Worm (Caenorhabditis elegans): ENCODE measurements around the gene bca-1.

Gene bca-1

DNA sequence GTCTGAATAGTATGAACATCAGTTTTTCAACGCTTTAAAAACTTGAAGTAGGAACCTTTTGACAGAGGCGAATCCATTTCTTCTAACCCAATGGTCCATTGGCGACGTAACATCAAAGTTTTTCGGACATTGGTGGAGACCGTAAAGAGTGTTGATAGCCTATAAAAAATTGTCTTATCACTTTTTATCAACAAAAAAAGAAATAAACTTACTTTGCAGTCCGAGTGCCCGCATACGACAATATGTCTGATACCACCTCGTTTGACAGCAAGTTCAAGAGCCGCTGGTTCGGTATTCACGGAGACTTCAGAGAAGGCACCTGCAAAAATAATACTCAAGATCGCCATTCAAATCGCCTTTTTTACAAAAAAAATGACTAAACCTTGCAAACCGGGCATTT lies 1.2 kb downstream of the bca-1 start:
- no peak for TF ChIP-seq cog-1 (tag; optimal IDR thresholded peaks at IDR 0.05)
- TF ChIP-seq ref-1 (GFP tag; conservative IDR thresholded peaks at IDR 0.05), result no peak
- TF ChIP-seq tab-1 (GFP tag; IDR thresholded peaks at IDR 0.05), result no peak
- TF ChIP-seq flt-1 (GFP tag; IDR thresholded peaks at IDR 0.05), result no peak
- TF ChIP-seq T22C8.4 (GFP tag; IDR thresholded peaks at IDR 0.05), result no peak
- TF ChIP-seq med-1 (GFP tag; optimal IDR thresholded peaks at IDR 0.05; ENCODE audit: insufficient read depth), result no peak
- TF ChIP-seq ztf-29 (GFP tag; IDR thresholded peaks at IDR 0.05), result no peak
- no peak for TF ChIP-seq klf-2 (GFP tag; conservative IDR thresholded peaks at IDR 0.05)
- no peak for TF ChIP-seq ztf-23 (GFP tag; IDR thresholded peaks at IDR 0.05)

DNA sequence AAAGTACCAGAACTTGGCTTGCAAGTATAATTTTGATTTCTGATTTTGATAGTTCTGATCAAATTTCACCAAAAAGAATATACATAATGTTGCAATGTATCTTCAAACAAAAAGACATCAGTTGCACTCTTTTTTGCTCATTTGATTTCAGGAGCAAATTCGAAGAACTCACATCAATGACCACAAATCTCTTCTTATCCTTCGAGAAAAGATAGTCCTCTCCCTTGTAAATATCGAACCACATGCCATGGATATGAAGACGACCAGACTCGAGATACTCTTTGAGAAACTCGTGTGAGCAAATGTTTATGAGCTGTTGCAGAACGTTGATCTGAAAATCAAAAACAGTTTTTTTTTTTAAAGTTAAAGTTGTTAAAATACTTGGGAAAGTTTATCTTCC lies 1.7 kb downstream of the bca-1 start:
- TF ChIP-seq tab-1 (GFP tag; IDR thresholded peaks at IDR 0.05), result no peak
- TF ChIP-seq ztf-23 (GFP tag; IDR thresholded peaks at IDR 0.05), result no peak
- no peak for TF ChIP-seq ref-1 (GFP tag; conservative IDR thresholded peaks at IDR 0.05)
- no peak for TF ChIP-seq cog-1 (tag; optimal IDR thresholded peaks at IDR 0.05)

DNA sequence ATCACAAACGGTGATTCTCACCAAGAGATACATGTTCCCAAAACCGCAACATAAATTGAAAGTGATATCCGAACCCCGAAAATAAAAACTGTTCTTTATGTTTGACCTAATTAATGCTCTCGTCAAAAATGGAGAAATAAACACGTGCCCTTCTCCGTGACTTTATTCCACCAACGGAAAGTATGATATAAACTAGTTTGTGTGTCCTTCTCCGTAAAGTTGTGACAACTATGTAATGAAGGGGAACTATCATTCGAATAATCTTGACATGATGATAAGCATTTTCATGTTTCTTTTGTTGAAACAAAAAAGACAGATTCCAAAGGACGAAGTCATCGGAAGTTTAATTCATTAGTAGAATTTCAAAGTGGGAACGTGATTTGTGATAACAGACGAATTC lies 3.0 kb downstream of the bca-1 start:
- no peak for TF ChIP-seq flt-1 (GFP tag; IDR thresholded peaks at IDR 0.05)
- TF ChIP-seq med-1 (GFP tag; optimal IDR thresholded peaks at IDR 0.05; ENCODE audit: insufficient read depth), result no peak
- no peak for TF ChIP-seq ztf-29 (GFP tag; IDR thresholded peaks at IDR 0.05)
- no peak for TF ChIP-seq tab-1 (GFP tag; IDR thresholded peaks at IDR 0.05)
- TF ChIP-seq klf-2 (GFP tag; conservative IDR thresholded peaks at IDR 0.05), result no peak
- TF ChIP-seq ztf-23 (GFP tag; IDR thresholded peaks at IDR 0.05), result no peak
- TF ChIP-seq cog-1 (tag; optimal IDR thresholded peaks at IDR 0.05), result no peak
- no peak for TF ChIP-seq ref-1 (GFP tag; conservative IDR thresholded peaks at IDR 0.05)
- no peak for TF ChIP-seq T22C8.4 (GFP tag; IDR thresholded peaks at IDR 0.05)

DNA sequence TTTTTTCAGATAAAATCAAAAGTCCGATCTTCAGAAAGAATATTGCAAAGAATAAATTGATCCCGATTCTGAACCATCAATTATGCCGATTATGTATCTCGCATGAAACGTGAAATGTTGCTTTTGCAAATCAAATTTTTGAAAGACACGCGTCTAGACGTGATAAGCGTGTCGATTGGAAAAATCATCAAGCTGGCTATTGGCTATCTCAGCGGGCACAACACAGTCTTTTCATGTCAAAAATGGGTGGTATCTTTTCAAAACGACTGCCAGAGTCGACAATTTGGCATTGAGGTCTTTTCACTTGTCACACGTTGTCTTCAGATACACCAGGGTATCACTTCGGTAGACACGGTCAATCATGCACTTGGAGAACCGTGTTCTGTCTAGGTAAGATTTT lies 7.9 kb downstream of the bca-1 start, which contains the start of gene daf-9:
Gene daf-9 (plus strand): TSS at position 301 of the 400 bp plus-strand sequence.
- TF ChIP-seq cog-1 (tag; optimal IDR thresholded peaks at IDR 0.05), result no peak
- no peak for TF ChIP-seq med-1 (GFP tag; optimal IDR thresholded peaks at IDR 0.05; ENCODE audit: insufficient read depth)
- no peak for TF ChIP-seq tab-1 (GFP tag; IDR thresholded peaks at IDR 0.05)
- no peak for TF ChIP-seq ztf-29 (GFP tag; IDR thresholded peaks at IDR 0.05)
- no peak for TF ChIP-seq klf-2 (GFP tag; conservative IDR thresholded peaks at IDR 0.05)
- TF ChIP-seq ztf-23 (GFP tag; IDR thresholded peaks at IDR 0.05), result no peak
- no peak for TF ChIP-seq flt-1 (GFP tag; IDR thresholded peaks at IDR 0.05)

DNA sequence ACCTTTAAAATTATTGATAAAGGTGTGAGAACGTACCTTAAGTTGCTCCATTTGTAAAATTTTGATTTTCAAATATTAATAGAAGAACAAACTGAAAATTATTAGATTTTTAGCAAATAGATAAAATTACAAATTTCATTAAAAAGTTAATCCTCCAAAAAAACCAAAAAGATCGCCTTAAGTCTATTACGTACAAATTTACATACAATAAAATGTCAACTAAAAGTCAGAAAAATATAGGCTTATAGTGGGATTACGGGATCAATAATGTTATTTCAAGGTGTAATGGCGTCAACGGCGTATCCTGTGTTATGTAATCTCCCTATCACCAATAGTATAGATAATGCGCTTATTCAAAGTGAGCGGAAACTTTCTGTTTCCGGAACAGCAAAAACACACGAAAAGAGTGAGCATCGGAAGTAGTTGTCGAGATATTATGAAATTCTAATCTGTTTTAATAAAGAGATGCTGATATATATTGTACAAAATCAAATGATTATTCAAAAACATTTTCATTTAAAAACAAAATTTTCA lies 10.3 kb downstream of the bca-1 start, which contains the start of gene ceh-54:
Gene ceh-54 (minus strand): TSS at position 51 of the 534 bp plus-strand sequence.
- TF ChIP-seq tab-1 (GFP tag; IDR thresholded peaks at IDR 0.05) (no peak), ztf-29 (GFP tag; IDR thresholded peaks at IDR 0.05) (no peak), med-1 (GFP tag; optimal IDR thresholded peaks at IDR 0.05; ENCODE audit: insufficient read depth) (no peak), ztf-23 (GFP tag; IDR thresholded peaks at IDR 0.05) (no peak), flt-1 (GFP tag; IDR thresholded peaks at IDR 0.05) (no peak), klf-2 (GFP tag; conservative IDR thresholded peaks at IDR 0.05) (no peak), T22C8.4 (GFP tag; IDR thresholded peaks at IDR 0.05) (no peak), cog-1 (tag; optimal IDR thresholded peaks at IDR 0.05) (no peak), ref-1 (GFP tag; conservative IDR thresholded peaks at IDR 0.05) (no peak)

DNA sequence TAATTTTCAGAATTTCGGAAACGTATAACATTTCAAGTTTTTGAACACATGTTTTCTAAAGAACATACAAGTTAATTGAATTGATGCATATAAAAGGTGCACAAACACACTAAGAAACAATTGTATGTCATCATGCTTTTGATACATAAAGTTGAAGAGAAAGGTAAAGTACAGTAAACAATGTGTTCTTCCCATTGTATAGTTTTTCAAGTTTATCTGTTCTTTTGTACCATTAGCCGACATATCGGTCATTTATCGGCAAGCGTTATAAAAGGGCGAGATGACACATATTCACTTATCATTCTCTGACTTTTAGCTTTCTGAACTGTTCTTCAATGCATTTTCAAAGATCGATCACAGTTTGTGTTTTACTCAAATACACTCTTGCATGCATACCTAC lies 14.6 kb downstream of the bca-1 start, which contains the start of gene T13C5.9:
Gene T13C5.9 (plus strand): TSS at position 301 of the 400 bp plus-strand sequence.
- TF ChIP-seq ztf-29 (GFP tag; IDR thresholded peaks at IDR 0.05) (no peak), med-1 (GFP tag; optimal IDR thresholded peaks at IDR 0.05; ENCODE audit: insufficient read depth) (no peak)

DNA sequence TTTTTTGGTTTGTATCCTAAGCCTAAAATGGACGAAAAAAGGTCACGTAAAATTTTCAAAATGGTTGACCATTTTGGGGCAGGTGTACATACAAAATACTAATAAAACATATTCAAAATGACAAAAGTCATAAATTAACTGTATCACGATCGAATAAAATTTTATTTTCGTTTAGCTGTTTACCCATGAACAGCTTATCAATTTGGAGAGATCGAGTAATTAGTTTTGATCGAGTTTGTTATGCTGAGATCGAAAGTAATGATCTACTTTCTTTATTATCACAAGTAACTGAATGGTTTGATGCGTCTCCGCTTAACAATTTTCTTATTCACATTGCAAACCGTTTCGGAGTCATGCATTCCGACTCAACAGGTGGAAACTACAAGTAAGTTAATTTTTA lies 16.7 kb downstream of the bca-1 start, which contains the start of gene T13C5.10:
Gene T13C5.10 (plus strand): TSS at position 301 of the 400 bp plus-strand sequence.
- no peak for TF ChIP-seq ztf-23 (GFP tag; IDR thresholded peaks at IDR 0.05)

DNA sequence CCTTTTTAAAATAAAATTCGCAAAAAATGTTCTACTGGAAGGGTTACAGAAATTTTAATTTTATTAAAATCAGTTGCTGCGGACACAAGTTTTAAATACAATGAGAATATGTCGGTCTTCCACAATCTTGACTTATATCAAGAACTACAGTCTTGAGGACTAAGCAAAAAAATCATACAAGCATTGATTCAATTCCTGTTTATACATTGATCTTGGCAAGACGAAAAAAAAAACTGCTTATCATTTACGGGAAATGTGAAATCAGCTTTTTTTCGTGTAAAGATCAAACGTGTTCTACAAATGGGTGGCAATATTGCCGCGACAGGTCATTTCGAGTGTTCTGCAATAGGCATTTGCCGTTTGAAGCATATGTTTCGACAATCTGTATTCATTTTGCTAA lies 19.8 kb downstream of the bca-1 start, which contains the start of gene T13C5.2:
Gene T13C5.2 (plus strand): TSS at position 301 of the 400 bp plus-strand sequence.
- TF ChIP-seq ref-1 (GFP tag; conservative IDR thresholded peaks at IDR 0.05), result no peak
- no peak for TF ChIP-seq T22C8.4 (GFP tag; IDR thresholded peaks at IDR 0.05)
- no peak for TF ChIP-seq flt-1 (GFP tag; IDR thresholded peaks at IDR 0.05)
- TF ChIP-seq klf-2 (GFP tag; conservative IDR thresholded peaks at IDR 0.05), result no peak
- no peak for TF ChIP-seq ztf-23 (GFP tag; IDR thresholded peaks at IDR 0.05)
- TF ChIP-seq med-1 (GFP tag; optimal IDR thresholded peaks at IDR 0.05; ENCODE audit: insufficient read depth), result no peak
- TF ChIP-seq cog-1 (tag; optimal IDR thresholded peaks at IDR 0.05), result no peak
- TF ChIP-seq ztf-29 (GFP tag; IDR thresholded peaks at IDR 0.05), result no peak
- no peak for TF ChIP-seq tab-1 (GFP tag; IDR thresholded peaks at IDR 0.05)

DNA sequence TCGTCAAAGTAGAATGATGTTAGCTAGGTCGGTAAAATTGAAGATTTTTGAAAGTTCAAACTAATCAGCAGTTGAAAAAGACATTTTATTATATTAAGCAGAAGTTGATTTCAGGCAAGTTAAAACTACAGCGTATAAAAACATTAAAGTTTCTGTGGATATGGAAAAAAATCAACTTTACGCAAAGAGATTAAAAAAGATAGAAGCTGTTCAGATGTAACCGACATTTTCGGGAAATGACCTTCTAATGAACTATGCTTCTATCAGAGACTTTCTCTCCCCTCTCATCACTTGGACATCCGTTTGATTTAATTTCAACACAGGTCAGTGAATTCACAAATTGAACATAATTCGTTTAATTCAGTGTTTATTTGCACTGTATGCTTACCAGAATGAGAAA lies 24.3 kb downstream of the bca-1 start, which contains the start of gene T13C5.7:
Gene T13C5.7 (plus strand): TSS at position 301 of the 400 bp plus-strand sequence.
- TF ChIP-seq tab-1 (GFP tag; IDR thresholded peaks at IDR 0.05) (no peak), med-1 (GFP tag; optimal IDR thresholded peaks at IDR 0.05; ENCODE audit: insufficient read depth) (no peak), cog-1 (tag; optimal IDR thresholded peaks at IDR 0.05) (no peak), klf-2 (GFP tag; conservative IDR thresholded peaks at IDR 0.05) (no peak), ref-1 (GFP tag; conservative IDR thresholded peaks at IDR 0.05) (no peak), T22C8.4 (GFP tag; IDR thresholded peaks at IDR 0.05) (no peak), ztf-23 (GFP tag; IDR thresholded peaks at IDR 0.05) (no peak), ztf-29 (GFP tag; IDR thresholded peaks at IDR 0.05) (no peak), flt-1 (GFP tag; IDR thresholded peaks at IDR 0.05) (no peak)

DNA sequence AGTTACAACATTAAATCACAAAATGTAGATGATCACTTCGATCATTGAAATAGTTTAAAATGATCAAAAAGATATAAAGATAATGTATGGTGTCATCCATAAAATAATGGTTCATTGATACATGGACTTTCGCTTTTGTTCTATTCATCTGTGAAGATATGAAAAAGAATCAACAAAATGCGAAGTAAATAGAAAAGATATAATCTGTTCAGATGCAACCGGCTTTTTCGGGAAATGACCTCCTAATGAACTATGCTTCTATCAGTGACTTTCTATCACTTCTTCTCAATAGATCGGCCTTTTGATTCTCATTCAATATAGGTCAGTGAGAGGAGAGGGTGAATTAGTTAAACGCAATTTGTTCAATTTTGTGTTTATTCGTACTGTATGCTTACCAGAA lies 25.6 kb downstream of the bca-1 start:
- TF ChIP-seq ref-1 (GFP tag; conservative IDR thresholded peaks at IDR 0.05) (no peak), T22C8.4 (GFP tag; IDR thresholded peaks at IDR 0.05) (no peak), ztf-29 (GFP tag; IDR thresholded peaks at IDR 0.05) (no peak), flt-1 (GFP tag; IDR thresholded peaks at IDR 0.05) (no peak)
